Fruit fly (Drosophila melanogaster): ENCODE results near the gene eIF2A.

Gene eIF2A

DNA sequence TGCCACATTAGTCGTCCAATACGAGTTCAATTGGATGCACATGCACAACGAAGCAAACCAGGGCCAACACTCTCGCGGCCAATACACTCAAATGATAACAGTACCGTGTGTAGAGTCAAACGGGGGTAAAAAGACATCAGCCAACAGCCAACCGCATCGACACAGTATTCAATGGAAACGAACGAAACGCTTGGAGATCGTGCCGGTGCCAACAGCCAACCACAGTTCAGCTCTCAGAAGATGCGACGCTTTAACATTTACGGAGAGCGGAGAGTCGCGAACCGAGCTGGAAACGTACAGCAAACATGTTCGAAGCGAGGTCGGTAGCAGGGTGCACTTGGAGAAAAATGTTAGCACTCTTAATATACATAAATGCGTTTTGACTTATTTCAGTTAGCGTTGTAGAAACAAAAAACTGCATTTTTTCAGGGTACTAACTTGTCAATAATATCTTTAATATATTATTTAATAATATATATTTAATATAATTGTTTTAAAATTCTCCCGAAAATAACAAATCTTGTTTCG lies 16.5 kb upstream of the eIF2A start (continued):
- TF ChIP-seq CG42726 (GFP tag; IDR thresholded peaks at IDR 0.05; ENCODE audit: partially characterized antibody) (no peak), CG6791 (GFP tag; IDR thresholded peaks at IDR 0.05; ENCODE audit: partially characterized antibody) (no peak), CG11723 (GFP tag; optimal IDR thresholded peaks at IDR 0.05) (peak; percentile 47), CG1603 (tag; optimal IDR thresholded peaks at IDR 0.05) (no peak), Doc2 (GFP tag; IDR thresholded peaks at IDR 0.05) (no peak), pnt (GFP tag; optimal IDR thresholded peaks at IDR 0.05) (no peak), CG33213 (GFP tag; optimal IDR thresholded peaks at IDR 0.05) (no peak), CG32772 (GFP tag; IDR thresholded peaks at IDR 0.05) (peak; percentile 44), br (optimal IDR thresholded peaks at IDR 0.05) (no peak), Sox100B (GFP tag; optimal IDR thresholded peaks at IDR 0.05) (peak; percentile 56), ab (GFP tag; optimal IDR thresholded peaks at IDR 0.05) (no peak), kah (GFP tag; optimal IDR thresholded peaks at IDR 0.05) (peak; percentile 12), Bgb (GFP tag; IDR thresholded peaks at IDR 0.05; ENCODE audit: partially characterized antibody) (no peak), CG9437 (GFP tag; optimal IDR thresholded peaks at IDR 0.05) (peak; percentile 46), grn (GFP tag; optimal IDR thresholded peaks at IDR 0.05) (no peak), pita (GFP tag; optimal IDR thresholded peaks at IDR 0.05) (no peak), CG17385 (GFP tag; optimal IDR thresholded peaks at IDR 0.05) (peak; percentile 45), Fer2 (tag; optimal IDR thresholded peaks at IDR 0.05) (no peak), CG10267 (tag; optimal IDR thresholded peaks at IDR 0.05) (peak; percentile 73), CG18764 (GFP tag; optimal IDR thresholded peaks at IDR 0.05) (peak; percentile 41), CG2129 (GFP tag; IDR thresholded peaks at IDR 0.05; ENCODE audit: partially characterized antibody) (no peak), CG10274 (GFP tag; optimal IDR thresholded peaks at IDR 0.05) (no peak), HHEX (GFP tag; optimal IDR thresholded peaks at IDR 0.05) (no peak), zf30C (GFP tag; optimal IDR thresholded peaks at IDR 0.05) (peak; percentile 95), salm (tag; optimal IDR thresholded peaks at IDR 0.05) (no peak), gt (GFP tag; IDR thresholded peaks at IDR 0.05) (no peak), CG10462 (GFP tag; optimal IDR thresholded peaks at IDR 0.05) (peak; percentile 16), wek (GFP tag; optimal IDR thresholded peaks at IDR 0.05) (no peak), CG9215 (GFP tag; IDR thresholded peaks at IDR 0.05) (0 out of 2 replicates have a peak, but pooled peaks have one; percentile 17), CG2889 (GFP tag; IDR thresholded peaks at IDR 0.05) (no peak), Dp (GFP tag; optimal IDR thresholded peaks at IDR 0.05) (no peak), Usf (GFP tag; optimal IDR thresholded peaks at IDR 0.05) (no peak), CG30403 (GFP tag; optimal IDR thresholded peaks at IDR 0.05) (peak; percentile 52), CG11093 (GFP tag; IDR thresholded peaks at IDR 0.05) (no peak), tin (GFP tag; optimal IDR thresholded peaks at IDR 0.05) (peak; percentile 62), CG13287 (GFP tag; IDR thresholded peaks at IDR 0.05; ENCODE audit: partially characterized antibody) (no peak), CG13775 (GFP tag; optimal IDR thresholded peaks at IDR 0.05) (peak; percentile 64), CG8281 (tag; optimal IDR thresholded peaks at IDR 0.05) (peak; percentile 30), ATbp (GFP tag; optimal IDR thresholded peaks at IDR 0.05) (peak; percentile 58), tll (GFP tag; optimal IDR thresholded peaks at IDR 0.05) (no peak), unc-4 (GFP tag; IDR thresholded peaks at IDR 0.05; ENCODE audit: partially characterized antibody) (no peak), CG12769 (tag; optimal IDR thresholded peaks at IDR 0.05) (no peak), sd (tag; optimal IDR thresholded peaks at IDR 0.05) (no peak), Sin3A (optimal IDR thresholded peaks at IDR 0.05) (no peak), Tbp (GFP tag; optimal IDR thresholded peaks at IDR 0.05) (no peak), ap (GFP tag; IDR thresholded peaks at IDR 0.05) (0 out of 2 replicates have a peak, but pooled peaks have one; percentile 29), nerfin-2 (GFP tag; IDR thresholded peaks at IDR 0.05; ENCODE audit: partially characterized antibody) (no peak), ttk (GFP tag; IDR thresholded peaks at IDR 0.05) (peak; percentile 40; the same call in 1 of the 2 replicates), schlank (tag; optimal IDR thresholded peaks at IDR 0.05) (no peak), CG10543 (GFP tag; optimal IDR thresholded peaks at IDR 0.05) (no peak)
